Fruit fly (Drosophila melanogaster) whole organism, wandering third instar larva: Measurements from ENCODE around the gene Rtnl1.

Source experiments
- Abd-B ChIP-seq: fragments of >200 bp; optimal IDR thresholded peaks from 2 replicates; lab custom pipeline; 2017; ENCODE audit warnings: missing biosample characterization, missing genetic modification characterization
- br ChIP-seq: fragments of 200-800 bp; sonication (Bioruptor generic); optimal IDR thresholded peaks from 2 replicates; lab custom pipeline; 2016; ENCODE audit warnings: missing biosample characterization, missing genetic modification characterization
- dmrt93B ChIP-seq: fragments of 200-800 bp; sonication (Bioruptor generic); optimal IDR thresholded peaks from 2 replicates; lab custom pipeline; 2018; ENCODE audit warnings: missing biosample characterization, mild to moderate bottlenecking, missing genetic modification characterization
- h ChIP-seq: fragments of 200-800 bp; sonication (Bioruptor generic); optimal IDR thresholded peaks from 3 replicates; lab custom pipeline; 2016; ENCODE audit warnings: missing biosample characterization, mild to moderate bottlenecking, missing genetic modification characterization

DNA sequence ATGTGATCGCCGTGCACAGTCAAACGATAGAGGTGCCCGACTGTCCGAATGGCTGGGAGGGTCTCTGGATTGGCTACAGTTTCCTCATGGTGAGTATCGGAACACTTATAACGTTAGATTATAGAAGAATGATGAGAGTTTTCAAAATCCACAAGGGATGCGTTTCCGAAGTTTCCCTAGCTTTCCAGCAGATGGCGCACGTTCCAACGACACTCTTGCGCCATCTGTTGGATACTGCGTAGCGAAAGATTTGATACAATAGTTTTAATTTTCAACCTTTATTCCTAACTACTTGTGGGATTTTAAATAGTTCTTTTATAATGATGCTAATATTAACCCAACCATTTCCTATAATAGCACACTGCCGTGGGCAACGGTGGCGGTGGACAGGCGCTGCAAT lies 26.6 kb upstream of the Rtnl1 start:
- TF ChIP-seq Abd-B (no peak), dmrt93B (GFP tag; lab: Kevin White, UChicago) (no peak), br (GFP tag; lab: Kevin White, UChicago) (no peak), h (GFP tag; lab: Kevin White, UChicago) (no peak)
